Worm (Caenorhabditis elegans): ENCODE measurements around the gene zip-5.

DNA sequence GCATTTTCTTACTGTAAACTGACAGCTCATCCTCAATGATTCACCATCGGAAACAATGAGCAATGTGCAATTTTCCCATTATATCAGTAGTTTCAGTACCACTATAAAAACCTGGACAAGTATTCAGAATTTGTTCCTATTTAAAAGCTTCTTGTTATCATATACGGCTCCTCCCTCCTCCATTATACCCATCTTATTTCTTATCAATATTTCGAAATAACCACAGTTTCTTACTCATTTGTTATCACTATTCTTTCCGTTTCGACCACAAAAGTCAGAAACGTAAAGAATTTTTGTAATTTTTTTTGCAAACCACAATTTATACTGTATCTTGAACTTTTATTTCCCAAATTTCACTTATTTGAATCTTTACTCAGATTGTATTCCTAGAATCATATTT is 3.7 kb downstream of the zip-5 start:
- TF ChIP-seq nhr-12 (tag; optimal IDR thresholded peaks at IDR 0.05) (no peak), lin-39 (tag; optimal IDR thresholded peaks at IDR 0.05) (no peak), pha-4 (tag; optimal IDR thresholded peaks at IDR 0.05) (peak; percentile 58), unc-62 (GFP tag; optimal IDR thresholded peaks at IDR 0.05) (no peak), elt-2 (tag; optimal IDR thresholded peaks at IDR 0.05) (peak; percentile 95), ceh-82 (tag; optimal IDR thresholded peaks at IDR 0.05) (no peak), fos-1 (tag; optimal IDR thresholded peaks at IDR 0.05) (no peak), zag-1 (tag; optimal IDR thresholded peaks at IDR 0.05) (no peak), snpc-4 (tag; optimal IDR thresholded peaks at IDR 0.05) (no peak), sea-2 (GFP tag; optimal IDR thresholded peaks at IDR 0.05) (no peak), eor-1 (tag; optimal IDR thresholded peaks at IDR 0.05) (no peak), R02D3.7 (tag; optimal IDR thresholded peaks at IDR 0.05) (no peak), skn-1 (tag; optimal IDR thresholded peaks at IDR 0.05) (no peak), ama-1 (optimal IDR thresholded peaks at IDR 0.05) (no peak)
